Fruit fly (Drosophila melanogaster) whole organism, pupa: ENCODE measurements around the gene CG5823.
A peak's percentile ranks its signal among the peaks of the same experiment; 100 is the strongest.

Experiments
- CG10348 ChIP-seq: fragments of 200-800 bp; sonication (Bioruptor generic); IDR thresholded peaks from 2 replicates; pipeline ENCODE4 v1.3.6; 2022; ENCODE audit warnings: missing biosample characterization, missing genetic modification characterization
- CG12605 ChIP-seq: fragments of 200-800 bp; sonication (Bioruptor generic); IDR thresholded peaks from 2 replicates; pipeline ENCODE4 v1.3.6; 2022; ENCODE audit warnings: missing biosample characterization, missing genetic modification characterization
- CG13204 ChIP-seq: fragments of 200-800 bp; sonication (Bioruptor generic); optimal IDR thresholded peaks from 2 replicates; lab custom pipeline; 2018; ENCODE audit warnings: missing biosample characterization, mild to moderate bottlenecking, missing genetic modification characterization, moderate library complexity
- CG14655 ChIP-seq: fragments of 200-800 bp; sonication (Bioruptor generic); optimal IDR thresholded peaks from 3 replicates; lab custom pipeline; 2017; ENCODE audit warnings: mild to moderate bottlenecking, missing biosample characterization, missing genetic modification reagents, missing genetic modification characterization
- CG15710 ChIP-seq: fragments of 200-800 bp; sonication (Bioruptor generic); optimal IDR thresholded peaks from 2 replicates; lab custom pipeline; 2018; ENCODE audit warnings: missing biosample characterization, mild to moderate bottlenecking, missing genetic modification characterization, moderate library complexity
- CG17806 ChIP-seq: fragments of 200-800 bp; sonication (Bioruptor generic); optimal IDR thresholded peaks from 2 replicates; lab custom pipeline; 2018; ENCODE audit warnings: missing biosample characterization, mild to moderate bottlenecking, missing genetic modification characterization, moderate library complexity
- CG32121 ChIP-seq: fragments of 200-800 bp; sonication (Bioruptor generic); IDR thresholded peaks from 2 replicates; pipeline ENCODE4 v1.3.6; 2022; ENCODE audit warnings: missing biosample characterization, missing genetic modification characterization
- CG34367 ChIP-seq: fragments of 200-800 bp; sonication (Bioruptor generic); optimal IDR thresholded peaks from 2 replicates; lab custom pipeline; 2018; ENCODE audit warnings: missing biosample characterization, mild to moderate bottlenecking, missing genetic modification characterization
- CG4496 ChIP-seq: fragments of 200-800 bp; sonication (Bioruptor generic); IDR thresholded peaks from 3 replicates; pipeline ENCODE4 v1.3.6; 2022; ENCODE audit warnings: missing biosample characterization, missing genetic modification characterization
- CG8159 ChIP-seq: fragments of 200-800 bp; sonication (Bioruptor generic); optimal IDR thresholded peaks from 3 replicates; lab custom pipeline; 2018; ENCODE audit warnings: missing biosample characterization, mild to moderate bottlenecking, missing genetic modification characterization, moderate library complexity
- CG8301 ChIP-seq: fragments of 200-800 bp; sonication (Bioruptor generic); optimal IDR thresholded peaks from 2 replicates; lab custom pipeline; 2018; ENCODE audit warnings: missing biosample characterization, mild to moderate bottlenecking, missing genetic modification characterization
- CG9948 ChIP-seq: fragments of 200-800 bp; sonication (Bioruptor generic); optimal IDR thresholded peaks from 2 replicates; lab custom pipeline; 2018; ENCODE audit warnings: missing biosample characterization, mild to moderate bottlenecking, missing genetic modification characterization, moderate library complexity
- D1 ChIP-seq: fragments of 200-800 bp; sonication (Bioruptor generic); optimal IDR thresholded peaks from 2 replicates; lab custom pipeline; 2018; ENCODE audit warnings: missing biosample characterization, mild to moderate bottlenecking, missing genetic modification characterization, moderate library complexity
- EcR ChIP-seq: fragments of 200-800 bp; sonication (Bioruptor generic); optimal IDR thresholded peaks from 3 replicates; lab custom pipeline; 2019; ENCODE audit warnings: missing biosample characterization, missing genetic modification characterization, mild to moderate bottlenecking, moderate library complexity, missing genetic modification reagents
- Ets98B ChIP-seq: fragments of 200-800 bp; sonication (Bioruptor generic); IDR thresholded peaks from 2 replicates; pipeline ENCODE4 v1.3.6; 2022; ENCODE audit warnings: missing biosample characterization, missing genetic modification characterization
- Pif1A ChIP-seq: fragments of 200-800 bp; sonication (Bioruptor generic); optimal IDR thresholded peaks from 3 replicates; lab custom pipeline; 2016; ENCODE audit warnings: missing biosample characterization, missing genetic modification characterization
- Pif1B ChIP-seq: fragments of 200-800 bp; sonication (Bioruptor generic); optimal IDR thresholded peaks from 3 replicates; lab custom pipeline; 2016; ENCODE audit warnings: missing biosample characterization, missing genetic modification characterization
- Snoo ChIP-seq: fragments of 200-800 bp; sonication (Bioruptor generic); optimal IDR thresholded peaks from 3 replicates; lab custom pipeline; 2017; ENCODE audit warnings: missing biosample characterization, mild to moderate bottlenecking, missing genetic modification characterization, inconsistent platforms
- fd96Ca ChIP-seq: fragments of 200-800 bp; sonication (Bioruptor generic); IDR thresholded peaks from 3 replicates; pipeline ENCODE4 v1.3.6; 2022; ENCODE audit warnings: missing biosample characterization, missing genetic modification characterization
- gl ChIP-seq: fragments of 200-800 bp; sonication (Bioruptor generic); optimal IDR thresholded peaks from 2 replicates; lab custom pipeline; 2018; ENCODE audit warnings: missing biosample characterization, mild to moderate bottlenecking, missing genetic modification characterization
- rn ChIP-seq: fragments of 200-800 bp; sonication (Bioruptor generic); IDR thresholded peaks from 2 replicates; pipeline ENCODE4 v1.3.6; 2022; ENCODE audit warnings: missing biosample characterization, missing genetic modification characterization

The CG5823 gene

dm6 chr3R:17502862-17503261 lies 31.5 kb downstream of the CG5823 start:
- TF ChIP-seq EcR (GFP tag; lab: Kevin White, UChicago) (no peak), CG15710 (peak; percentile 15), CG8159 (peak; percentile 10), CG10348 (GFP tag; lab: Robert Waterston, UW) (no peak)
- TF ChIP-seq, all 21 proteins: peak for 2

dm6 chr3R:17501108-17501507 lies 33.3 kb downstream of the CG5823 start:
- TF ChIP-seq Ets98B: peak; percentile 37; the same call in 1 of the 2 replicates
- peak; percentile 8 for TF ChIP-seq Pif1B (GFP tag; lab: Kevin White, UChicago)
- TF ChIP-seq CG32121: no peak
- peak; percentile 73 for TF ChIP-seq CG15710
- peak; percentile 48 for TF ChIP-seq CG9948 (tag; lab: Kevin White, UChicago)
- peak; percentile 53 for TF ChIP-seq CG12605 (GFP tag; lab: Robert Waterston, UW)
- no peak for TF ChIP-seq D1 (tag; lab: Kevin White, UChicago)
- TF ChIP-seq CG8301 (tag; lab: Kevin White, UChicago): peak; percentile 44
- peak; percentile 61 for TF ChIP-seq CG34367 (tag; lab: Kevin White, UChicago)
- peak; percentile 77 for TF ChIP-seq CG4496 (GFP tag; lab: Robert Waterston, UW)
- TF ChIP-seq EcR (GFP tag; lab: Kevin White, UChicago): no peak
- no peak for TF ChIP-seq Snoo (tag; lab: Kevin White, UChicago)
- TF ChIP-seq Pif1A: peak; percentile 52
- peak; percentile 23 for TF ChIP-seq gl (tag; lab: Kevin White, UChicago)
- TF ChIP-seq rn (GFP tag; lab: Robert Waterston, UW): no peak
- 0 out of 3 replicates have a peak, but pooled peaks have one; percentile 41 for TF ChIP-seq fd96Ca (GFP tag; lab: Robert Waterston, UW)
- TF ChIP-seq CG17806: peak; percentile 56
- peak; percentile 45 for TF ChIP-seq CG13204 (GFP tag; lab: Kevin White, UChicago)
- peak; percentile 74 for TF ChIP-seq CG8159
- TF ChIP-seq CG10348 (GFP tag; lab: Robert Waterston, UW): no peak
- TF ChIP-seq CG14655 (GFP tag; lab: Kevin White, UChicago): peak; percentile 56

- no peak for TF ChIP-seq gl (tag; lab: Kevin White, UChicago)
- no peak for TF ChIP-seq CG34367 (tag; lab: Kevin White, UChicago)
- TF ChIP-seq Ets98B: no peak
- TF ChIP-seq CG14655 (GFP tag; lab: Kevin White, UChicago): no peak
- no peak for TF ChIP-seq CG12605 (GFP tag; lab: Robert Waterston, UW)
- no peak for TF ChIP-seq CG4496 (GFP tag; lab: Robert Waterston, UW)
- TF ChIP-seq CG13204 (GFP tag; lab: Kevin White, UChicago): no peak
- TF ChIP-seq rn (GFP tag; lab: Robert Waterston, UW): no peak
- TF ChIP-seq CG17806: no peak
- TF ChIP-seq CG8301 (tag; lab: Kevin White, UChicago): no peak
- no peak for TF ChIP-seq CG32121
Measured at dm6 chr3R:17492071-17492470, 42.3 kb downstream of the CG5823 start.
